Fruit fly (Drosophila melanogaster) whole organism: ENCODE results near the gene CG13369.
"Not testable (repeated sequence)": the region's sequence is repeated elsewhere in the genome, so short reads cannot be mapped to it uniquely, and the experiment has no call there.

ENCODE experiments used
- CG8478 ChIP-seq: fragments of >200 bp; optimal IDR thresholded peaks from 2 replicates; lab custom pipeline; 2018; ENCODE audit warnings: inconsistent platforms
- Dll ChIP-seq: fragments of >200 bp; optimal IDR thresholded peaks from 2 replicates; lab custom pipeline; 2017
- EcR ChIP-seq, 2 experiments: fragments of >200 bp; optimal IDR thresholded peaks; 2 replicates each; lab custom pipeline; 2017; ENCODE audit warnings: missing biosample characterization in 2 of 2, missing genetic modification characterization in 2 of 2, missing genetic modification reagents in 2 of 2
- pan ChIP-seq: fragments of >200 bp; optimal IDR thresholded peaks from 2 replicates; lab custom pipeline; 2017
- psq ChIP-seq: fragments of >200 bp; optimal IDR thresholded peaks from 2 replicates; lab custom pipeline; 2017
- usp ChIP-seq: fragments of >200 bp; optimal IDR thresholded peaks from 2 replicates; lab custom pipeline; 2017; ENCODE audit warnings: missing biosample characterization, missing genetic modification characterization, mixed read lengths

CG13369 gene

DNA sequence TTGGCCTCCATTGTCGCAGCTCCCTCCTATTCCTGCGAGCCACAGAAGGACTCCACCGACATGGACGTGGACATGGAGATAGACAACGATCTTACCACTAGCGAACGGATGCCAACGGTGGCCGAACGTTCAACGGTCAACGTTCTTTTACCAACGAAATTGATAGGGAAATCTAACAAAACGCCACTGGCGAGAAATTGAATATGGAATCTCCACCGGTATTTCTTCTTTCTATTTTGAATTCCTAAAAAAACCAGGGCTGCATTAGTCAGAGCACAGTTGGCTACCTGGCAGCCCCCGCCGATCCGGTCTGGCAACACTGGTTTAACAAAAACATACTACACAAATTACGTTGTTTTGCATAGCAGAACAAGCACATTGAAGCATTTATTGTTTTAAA, 21.2 kb downstream of the CG13369 start, which contains the start of gene CG13367:
Gene CG13367 (plus strand): TSS at position 301 of the 400 bp plus-strand sequence.
- not testable (repeated sequence) for TF ChIP-seq Dll; usp (GFP tag; lab: Kevin White, UChicago); CG8478

DNA sequence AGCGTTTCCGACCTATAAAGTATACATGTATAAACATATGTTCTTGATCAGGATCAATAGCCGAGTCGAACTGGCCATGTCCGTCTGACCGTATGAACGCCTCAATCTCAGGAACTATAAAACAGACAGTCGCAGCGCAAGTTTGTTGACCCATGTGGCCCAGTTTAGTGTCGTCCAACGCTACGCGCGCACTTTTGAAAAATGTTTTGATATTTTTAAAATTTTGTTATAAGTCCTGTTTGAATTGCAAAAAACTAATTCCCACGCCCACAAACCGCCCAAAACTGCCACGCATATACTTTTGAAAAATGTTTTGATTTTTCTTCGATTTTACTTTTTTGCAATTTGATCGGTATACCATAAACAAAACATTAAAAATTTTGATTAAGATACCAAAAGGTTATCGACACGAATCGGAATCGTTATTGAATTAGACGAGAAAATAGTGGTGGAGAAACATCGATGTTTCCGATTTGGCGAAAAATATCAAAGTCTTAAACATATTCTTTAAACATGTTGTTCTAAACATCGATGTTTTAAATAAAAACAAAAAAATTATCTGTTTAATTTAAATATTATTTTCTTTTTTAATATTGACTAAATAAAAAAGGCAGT, 23.2 kb downstream of the CG13369 start:
- TF ChIP-seq usp (GFP tag; lab: Kevin White, UChicago) (no peak), CG8478 (no peak), Dll (no peak), EcR (GFP tag; optimal IDR thresholded peaks at IDR 0.05; lab: Kevin White, UChicago) (no peak), pan (no peak), psq (lab: Kevin White, UChicago) (no peak)

DNA sequence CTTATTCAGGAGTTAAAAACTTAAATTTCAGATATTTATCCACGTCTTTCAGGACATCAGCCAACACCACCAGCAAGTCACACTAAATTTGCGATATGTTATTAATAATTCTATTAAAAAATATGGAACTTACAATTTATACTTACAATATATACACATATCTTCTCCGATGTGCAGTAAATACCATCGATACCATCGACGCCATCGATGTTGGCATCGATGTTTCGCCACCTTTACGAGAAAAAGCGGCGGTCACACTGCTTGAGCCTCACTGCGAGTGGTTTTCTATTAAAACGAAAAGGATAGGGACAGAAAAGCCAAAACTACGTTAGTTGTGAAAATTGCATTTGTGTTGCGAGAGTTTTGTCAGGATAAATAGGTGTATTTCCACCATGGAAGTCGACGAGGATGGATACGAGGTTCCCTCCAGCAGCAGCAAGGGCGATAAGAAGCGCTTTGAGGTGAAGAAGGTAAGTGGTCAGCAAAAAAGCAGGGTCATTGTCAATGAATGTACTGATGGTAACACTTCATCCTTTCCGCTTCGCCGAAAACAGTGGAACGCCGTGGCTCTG, 23.9 kb downstream of the CG13369 start, which contains the start of gene Roc1a:
Gene Roc1a (plus strand): TSS at position 249 of the 572 bp plus-strand sequence.
- TF ChIP-seq psq (lab: Kevin White, UChicago) (no peak), EcR (GFP tag; optimal IDR thresholded peaks at IDR 0.05; lab: Kevin White, UChicago) (no peak), Dll (no peak), usp (GFP tag; lab: Kevin White, UChicago) (no peak), CG8478 (no peak), pan (no peak)

DNA sequence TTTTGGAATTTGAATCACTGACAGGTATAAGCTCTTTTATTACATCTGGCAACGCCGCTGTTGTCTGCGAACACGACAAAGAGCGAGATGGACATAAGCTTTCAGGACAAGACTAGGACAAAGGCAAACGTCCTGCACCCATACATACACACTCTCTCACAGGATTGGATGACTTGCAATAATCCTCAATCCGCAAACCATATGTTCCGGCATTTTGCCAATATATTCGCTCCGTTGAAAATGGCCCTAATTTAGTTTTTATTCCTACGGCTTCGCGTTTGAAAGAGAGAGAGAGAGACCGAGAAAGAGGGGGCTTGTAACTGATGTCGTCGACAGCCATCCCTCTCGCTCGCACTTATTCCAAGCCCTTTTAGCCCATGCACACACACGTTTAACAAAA, 31.0 kb downstream of the CG13369 start:
- TF ChIP-seq EcR (GFP tag; optimal IDR thresholded peaks at IDR 0.05; lab: Kevin White, UChicago) (no peak), usp (GFP tag; lab: Kevin White, UChicago) (no peak), Dll (no peak), pan (no peak), CG8478 (peak; percentile 46)

DNA sequence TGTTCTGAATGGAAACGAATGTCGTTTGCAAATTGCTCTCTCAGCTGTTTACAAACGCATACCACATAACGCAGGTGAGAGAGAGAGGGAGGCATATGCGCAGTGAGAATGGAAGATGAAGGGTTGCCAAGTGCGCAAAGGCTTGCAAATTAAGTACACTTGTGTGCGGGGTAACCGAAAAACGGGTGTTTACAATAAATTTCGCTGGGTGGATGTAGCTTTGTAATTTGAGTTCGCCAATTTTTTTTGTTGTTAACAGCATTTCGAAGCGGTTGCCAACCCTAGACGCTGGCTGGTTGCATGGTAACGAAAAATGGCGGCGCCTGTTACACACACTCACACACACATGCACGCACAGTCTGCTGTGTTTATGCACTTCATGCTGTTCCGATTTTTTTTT, 31.7 kb downstream of the CG13369 start:
- no peak for TF ChIP-seq EcR (GFP tag; optimal IDR thresholded peaks at IDR 0.05; lab: Kevin White, UChicago)
- TF ChIP-seq usp (GFP tag; lab: Kevin White, UChicago): no peak
- no peak for TF ChIP-seq pan
- no peak for TF ChIP-seq Dll
- TF ChIP-seq psq (lab: Kevin White, UChicago): no peak
- no peak for TF ChIP-seq CG8478

DNA sequence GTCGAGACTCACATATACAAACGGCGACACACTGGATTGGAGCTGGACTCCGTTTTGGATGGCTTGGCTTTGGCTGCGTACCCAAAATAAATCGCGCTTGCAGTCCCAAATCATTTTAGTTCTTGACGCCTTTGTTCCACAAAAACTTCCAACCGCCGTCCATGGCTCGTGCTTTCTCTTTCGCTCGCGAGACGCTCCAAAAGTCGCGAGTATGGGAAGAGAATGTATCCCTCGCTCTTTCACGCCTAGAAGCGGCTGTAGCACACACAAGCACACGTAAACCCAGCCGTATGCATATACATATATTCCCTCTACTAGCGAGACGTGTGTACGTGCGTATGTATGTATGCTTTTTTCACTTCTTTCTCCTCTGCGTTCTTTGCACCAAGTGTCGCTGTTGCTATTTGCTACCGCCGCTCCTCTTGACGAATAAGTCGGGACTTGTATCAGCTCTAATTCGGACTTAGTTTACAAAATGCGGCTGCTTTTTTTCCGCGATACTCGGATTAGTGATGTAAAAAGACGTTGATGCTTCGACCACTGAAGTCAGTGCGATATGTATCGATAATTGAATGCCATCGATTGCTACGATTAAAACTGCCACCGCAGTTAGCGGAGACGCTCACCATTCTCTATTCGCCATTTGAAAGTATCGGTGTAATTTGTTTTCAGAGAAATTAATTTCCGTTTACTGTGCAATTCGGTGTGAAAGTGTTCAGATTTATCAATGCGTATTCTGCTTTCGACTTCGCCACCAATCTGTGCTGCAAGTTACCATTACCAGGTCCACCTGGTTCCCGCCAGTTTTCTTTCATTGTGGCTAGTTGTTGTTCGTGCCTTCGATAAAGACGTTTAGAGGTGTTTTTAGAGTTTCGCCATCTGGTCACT, 32.5 kb downstream of the CG13369 start, which contains the start of the genes Hmt4-20 and SkpA:
Gene Hmt4-20 (minus strand): TSS at position 542 of the 888 bp plus-strand sequence.
Gene SkpA (plus strand): TSS at position 623 of the 888 bp plus-strand sequence.
- no peak for TF ChIP-seq EcR (GFP tag; optimal IDR thresholded peaks at IDR 0.05; lab: Kevin White, UChicago)
- TF ChIP-seq usp (GFP tag; lab: Kevin White, UChicago): no peak
- peak; percentile 44 for TF ChIP-seq CG8478

DNA sequence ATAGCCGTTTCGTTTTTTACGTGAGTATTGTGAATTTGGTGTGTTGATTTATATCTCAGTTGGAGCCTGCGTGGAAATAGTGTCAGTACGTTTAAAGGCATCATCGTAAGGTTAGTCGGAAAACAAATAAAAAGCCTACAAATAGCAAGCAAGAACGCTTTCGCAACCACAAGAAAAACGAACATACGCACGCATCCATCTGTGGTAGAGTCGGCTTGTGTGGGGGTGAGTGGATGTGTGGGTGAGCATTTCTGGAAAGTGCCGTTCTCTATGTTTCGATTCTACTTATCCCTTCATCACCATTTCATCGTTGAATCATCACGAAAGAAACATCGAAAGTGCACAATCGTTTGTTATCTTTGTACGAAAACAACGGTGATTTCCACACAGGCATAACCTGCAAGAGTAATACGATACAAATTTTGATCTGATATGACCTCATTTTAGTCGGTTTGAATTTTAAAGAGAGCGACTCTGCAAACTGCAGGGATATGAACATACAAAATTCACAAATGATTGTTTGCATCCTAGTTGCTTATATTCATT, 33.2 kb downstream of the CG13369 start:
- TF ChIP-seq Dll (no peak), psq (lab: Kevin White, UChicago) (no peak), usp (GFP tag; lab: Kevin White, UChicago) (no peak), EcR (GFP tag; optimal IDR thresholded peaks at IDR 0.05; lab: Kevin White, UChicago) (no peak), pan (no peak), CG8478 (no peak)

DNA sequence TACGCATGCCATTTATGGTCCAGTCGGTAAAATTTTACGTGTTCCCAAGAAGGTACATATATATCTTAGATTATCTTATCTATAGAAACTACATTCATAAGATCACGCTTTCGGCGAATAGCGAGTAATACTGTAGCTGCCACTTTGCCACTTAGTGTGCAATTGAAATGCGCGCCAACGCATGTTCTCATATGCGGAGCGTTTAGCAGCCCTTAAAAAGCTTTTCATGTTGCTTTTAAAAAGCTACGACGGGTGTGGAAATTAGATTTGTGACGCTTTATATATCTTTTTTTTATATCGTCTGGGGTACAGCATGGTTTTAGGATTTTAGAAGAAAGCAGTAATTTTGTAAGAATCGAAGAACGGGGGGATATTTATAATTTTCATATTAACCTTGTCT, 34.8 kb downstream of the CG13369 start:
- no peak for TF ChIP-seq EcR (GFP tag; optimal IDR thresholded peaks at IDR 0.05; lab: Kevin White, UChicago)
- no peak for TF ChIP-seq psq (lab: Kevin White, UChicago)
- no peak for TF ChIP-seq CG8478
- TF ChIP-seq Dll: no peak
- TF ChIP-seq pan: no peak
- no peak for TF ChIP-seq usp (GFP tag; lab: Kevin White, UChicago)
